Worm (Caenorhabditis elegans): ENCODE results near the gene C33D9.10.

Gene C33D9.10

ce11 chrIV:8817639-8818038, 29.7 kb upstream of the C33D9.10 start, which contains the start of gene T28C6.10:
TSS of gene T28C6.10 (plus strand) at chrIV:8817939.
- TF ChIP-seq cog-1 (tag; optimal IDR thresholded peaks at IDR 0.05) (no peak), ref-1 (GFP tag; conservative IDR thresholded peaks at IDR 0.05) (no peak), tab-1 (GFP tag; IDR thresholded peaks at IDR 0.05) (no peak), med-1 (GFP tag; optimal IDR thresholded peaks at IDR 0.05; ENCODE audit: insufficient read depth) (no peak), flt-1 (GFP tag; IDR thresholded peaks at IDR 0.05) (no peak), klf-2 (GFP tag; conservative IDR thresholded peaks at IDR 0.05) (no peak), ztf-23 (GFP tag; IDR thresholded peaks at IDR 0.05) (no peak), T22C8.4 (GFP tag; IDR thresholded peaks at IDR 0.05) (no peak), ztf-29 (GFP tag; IDR thresholded peaks at IDR 0.05) (no peak)

- TF ChIP-seq cog-1 (tag; optimal IDR thresholded peaks at IDR 0.05) (no peak), flt-1 (GFP tag; IDR thresholded peaks at IDR 0.05) (0 out of 2 replicates have a peak, but pooled peaks have one; percentile 20), ztf-23 (GFP tag; IDR thresholded peaks at IDR 0.05) (0 out of 2 replicates have a peak, but pooled peaks have one; percentile 10), klf-2 (GFP tag; conservative IDR thresholded peaks at IDR 0.05) (no peak)
Observed at ce11 chrIV:8816617-8817016, 28.7 kb upstream of the C33D9.10 start.

- TF ChIP-seq ztf-23 (GFP tag; IDR thresholded peaks at IDR 0.05), result no peak
- TF ChIP-seq med-1 (GFP tag; optimal IDR thresholded peaks at IDR 0.05; ENCODE audit: insufficient read depth), result no peak
- no peak for TF ChIP-seq flt-1 (GFP tag; IDR thresholded peaks at IDR 0.05)
- no peak for TF ChIP-seq tab-1 (GFP tag; IDR thresholded peaks at IDR 0.05)
- no peak for TF ChIP-seq T22C8.4 (GFP tag; IDR thresholded peaks at IDR 0.05)
- TF ChIP-seq cog-1 (tag; optimal IDR thresholded peaks at IDR 0.05), result no peak
- no peak for TF ChIP-seq ztf-29 (GFP tag; IDR thresholded peaks at IDR 0.05)
- no peak for TF ChIP-seq ref-1 (GFP tag; conservative IDR thresholded peaks at IDR 0.05)
- TF ChIP-seq klf-2 (GFP tag; conservative IDR thresholded peaks at IDR 0.05), result no peak
Observed at ce11 chrIV:8816029-8816428, 28.1 kb upstream of the C33D9.10 start, which contains the start of gene grsp-2. TSS of gene grsp-2 (plus strand) at chrIV:8816329.

ce11 chrIV:8815162-8815561, 27.2 kb upstream of the C33D9.10 start:
- TF ChIP-seq tab-1 (GFP tag; IDR thresholded peaks at IDR 0.05) (no peak), flt-1 (GFP tag; IDR thresholded peaks at IDR 0.05) (no peak), T22C8.4 (GFP tag; IDR thresholded peaks at IDR 0.05) (no peak), klf-2 (GFP tag; conservative IDR thresholded peaks at IDR 0.05) (no peak)

- no peak for TF ChIP-seq ztf-29 (GFP tag; IDR thresholded peaks at IDR 0.05)
- no peak for TF ChIP-seq cog-1 (tag; optimal IDR thresholded peaks at IDR 0.05)
- TF ChIP-seq ztf-23 (GFP tag; IDR thresholded peaks at IDR 0.05), result no peak
- no peak for TF ChIP-seq tab-1 (GFP tag; IDR thresholded peaks at IDR 0.05)
- TF ChIP-seq flt-1 (GFP tag; IDR thresholded peaks at IDR 0.05), result no peak
Observed at ce11 chrIV:8813614-8814013, 25.7 kb upstream of the C33D9.10 start, which contains the start of gene exc-5. TSS of gene exc-5 (minus strand) at chrIV:8813670.

- no peak for TF ChIP-seq tab-1 (GFP tag; IDR thresholded peaks at IDR 0.05)
- TF ChIP-seq ref-1 (GFP tag; conservative IDR thresholded peaks at IDR 0.05), result no peak
Observed at ce11 chrIV:8807327-8807726, 19.4 kb upstream of the C33D9.10 start.

ce11 chrIV:8798255-8798654, 10.3 kb upstream of the C33D9.10 start, which contains the start of gene clec-182:
TSS of gene clec-182 (minus strand) at chrIV:8798355.
- TF ChIP-seq med-1 (GFP tag; optimal IDR thresholded peaks at IDR 0.05; ENCODE audit: insufficient read depth), result no peak
- no peak for TF ChIP-seq ztf-23 (GFP tag; IDR thresholded peaks at IDR 0.05)
- TF ChIP-seq klf-2 (GFP tag; conservative IDR thresholded peaks at IDR 0.05), result no peak

- no peak for TF ChIP-seq ztf-23 (GFP tag; IDR thresholded peaks at IDR 0.05)
- TF ChIP-seq ztf-29 (GFP tag; IDR thresholded peaks at IDR 0.05), result no peak
- no peak for TF ChIP-seq T22C8.4 (GFP tag; IDR thresholded peaks at IDR 0.05)
- TF ChIP-seq cog-1 (tag; optimal IDR thresholded peaks at IDR 0.05), result no peak
- TF ChIP-seq klf-2 (GFP tag; conservative IDR thresholded peaks at IDR 0.05), result no peak
- no peak for TF ChIP-seq tab-1 (GFP tag; IDR thresholded peaks at IDR 0.05)
- no peak for TF ChIP-seq flt-1 (GFP tag; IDR thresholded peaks at IDR 0.05)
- no peak for TF ChIP-seq med-1 (GFP tag; optimal IDR thresholded peaks at IDR 0.05; ENCODE audit: insufficient read depth)
- no peak for TF ChIP-seq ref-1 (GFP tag; conservative IDR thresholded peaks at IDR 0.05)
Observed at ce11 chrIV:8796246-8796645, 8.3 kb upstream of the C33D9.10 start.

- TF ChIP-seq med-1 (GFP tag; optimal IDR thresholded peaks at IDR 0.05; ENCODE audit: insufficient read depth) (no peak), flt-1 (GFP tag; IDR thresholded peaks at IDR 0.05) (no peak), ztf-23 (GFP tag; IDR thresholded peaks at IDR 0.05) (no peak), klf-2 (GFP tag; conservative IDR thresholded peaks at IDR 0.05) (no peak), T22C8.4 (GFP tag; IDR thresholded peaks at IDR 0.05) (no peak), ref-1 (GFP tag; conservative IDR thresholded peaks at IDR 0.05) (no peak), tab-1 (GFP tag; IDR thresholded peaks at IDR 0.05) (no peak), cog-1 (tag; optimal IDR thresholded peaks at IDR 0.05) (no peak)
Observed at ce11 chrIV:8794895-8795665, 7.1 kb upstream of the C33D9.10 start.

ce11 chrIV:8793223-8793622, 5.3 kb upstream of the C33D9.10 start:
- no peak for TF ChIP-seq T22C8.4 (GFP tag; IDR thresholded peaks at IDR 0.05)
- TF ChIP-seq med-1 (GFP tag; optimal IDR thresholded peaks at IDR 0.05; ENCODE audit: insufficient read depth), result no peak
- no peak for TF ChIP-seq flt-1 (GFP tag; IDR thresholded peaks at IDR 0.05)
- TF ChIP-seq klf-2 (GFP tag; conservative IDR thresholded peaks at IDR 0.05), result no peak
- TF ChIP-seq ref-1 (GFP tag; conservative IDR thresholded peaks at IDR 0.05), result no peak
- no peak for TF ChIP-seq ztf-23 (GFP tag; IDR thresholded peaks at IDR 0.05)
- no peak for TF ChIP-seq tab-1 (GFP tag; IDR thresholded peaks at IDR 0.05)
- no peak for TF ChIP-seq ztf-29 (GFP tag; IDR thresholded peaks at IDR 0.05)
- no peak for TF ChIP-seq cog-1 (tag; optimal IDR thresholded peaks at IDR 0.05)
